Worm (Caenorhabditis elegans) whole organism, L3 larva: ENCODE results near the gene B0252.8.

Experiments used
- R02D3.7 ChIP-seq: fragments of 150-350 bp; optimal IDR thresholded peaks from 2 replicates; lab custom pipeline; 2014; ENCODE audit warnings: missing biosample characterization, missing genetic modification characterization
- ZK546.5 ChIP-seq: sonication (generic microtip); optimal IDR thresholded peaks from 2 replicates; lab custom pipeline; 2017; ENCODE audit warnings: missing biosample characterization, missing genetic modification characterization
- aly-2 ChIP-seq: fragments of 150-350 bp; optimal IDR thresholded peaks from 2 replicates; lab custom pipeline; 2014; ENCODE audit warnings: missing biosample characterization, missing genetic modification characterization
- ama-1 ChIP-seq: fragments of 150-350 bp; optimal IDR thresholded peaks from 2 replicates; lab custom pipeline; 2018
- ceh-16 ChIP-seq: sonication (generic microtip); optimal IDR thresholded peaks from 2 replicates; lab custom pipeline; 2017; ENCODE audit warnings: missing biosample characterization, missing genetic modification characterization
- ceh-28 ChIP-seq: fragments of 150-350 bp; optimal IDR thresholded peaks from 2 replicates; lab custom pipeline; 2014; ENCODE audit warnings: missing biosample characterization, missing genetic modification reagents, missing genetic modification characterization
- ceh-82 ChIP-seq: fragments of 150-350 bp; optimal IDR thresholded peaks from 2 replicates; lab custom pipeline; 2014; ENCODE audit warnings: missing biosample characterization, missing genetic modification characterization
- ceh-9 ChIP-seq: sonication (generic microtip); optimal IDR thresholded peaks from 2 replicates; lab custom pipeline; 2018; ENCODE audit warnings: missing biosample characterization, missing genetic modification characterization
- daf-12 ChIP-seq: fragments of 150-350 bp; optimal IDR thresholded peaks from 2 replicates; lab custom pipeline; 2014; ENCODE audit warnings: missing biosample characterization, missing genetic modification reagents, missing genetic modification characterization
- egl-27 ChIP-seq: sonication (generic microtip); optimal IDR thresholded peaks from 4 replicates; lab custom pipeline; 2017; ENCODE audit warnings: missing biosample characterization, missing genetic modification reagents, missing genetic modification characterization
- elt-1 ChIP-seq: fragments of 150-350 bp; optimal IDR thresholded peaks from 2 replicates; lab custom pipeline; 2014; ENCODE audit warnings: missing biosample characterization, missing genetic modification characterization
- elt-2 ChIP-seq: sonication (generic microtip); optimal IDR thresholded peaks from 2 replicates; lab custom pipeline; 2016; ENCODE audit warnings: missing genetic modification reagents, mild to moderate bottlenecking, missing genetic modification characterization, missing compliant biosample characterization
- elt-3 ChIP-seq, 3 experiments: fragments of 150-350 bp in 1 of 3; sonication (generic microtip) in 2 of 3; optimal IDR thresholded peaks; 2 replicates in 2 of 3; 4 replicates in 1 of 3; lab custom pipeline; 2014 to 2017; ENCODE audit warnings: missing biosample characterization in 3 of 3, missing genetic modification characterization in 3 of 3
- eor-1 ChIP-seq, 2 experiments: fragments of 150-350 bp; optimal IDR thresholded peaks; 2 replicates each; lab custom pipeline; 2014 to 2018; ENCODE audit warnings: missing biosample characterization in 2 of 2, missing genetic modification characterization in 2 of 2
- fkh-10 ChIP-seq: sonication (generic microtip); optimal IDR thresholded peaks from 2 replicates; lab custom pipeline; 2017; ENCODE audit warnings: missing biosample characterization, missing genetic modification reagents, missing genetic modification characterization
- fkh-2 ChIP-seq: fragments of 150-350 bp; optimal IDR thresholded peaks from 2 replicates; lab custom pipeline; 2014; ENCODE audit warnings: missing biosample characterization, missing genetic modification reagents, missing genetic modification characterization
- fos-1 ChIP-seq: fragments of 150-350 bp; optimal IDR thresholded peaks from 2 replicates; lab custom pipeline; 2014; ENCODE audit warnings: missing biosample characterization, missing genetic modification characterization
- hmg-11 ChIP-seq: sonication (generic microtip); optimal IDR thresholded peaks from 2 replicates; lab custom pipeline; 2016; ENCODE audit warnings: missing genetic modification characterization, missing compliant biosample characterization
- jun-1 ChIP-seq: fragments of 150-350 bp; optimal IDR thresholded peaks from 2 replicates; lab custom pipeline; 2014; ENCODE audit warnings: missing biosample characterization, missing genetic modification reagents, missing genetic modification characterization
- lin-15B ChIP-seq: fragments of 150-350 bp; optimal IDR thresholded peaks from 2 replicates; lab custom pipeline; 2014; ENCODE audit warnings: missing biosample characterization, missing genetic modification characterization
- lin-39 ChIP-seq: fragments of 150-350 bp; optimal IDR thresholded peaks from 2 replicates; lab custom pipeline; 2018; ENCODE audit warnings: missing biosample characterization, missing genetic modification reagents, missing genetic modification characterization
- lsy-12 ChIP-seq: sonication (generic microtip); optimal IDR thresholded peaks from 2 replicates; lab custom pipeline; 2016; ENCODE audit warnings: mild to moderate bottlenecking, missing genetic modification characterization, missing compliant biosample characterization
- mml-1 ChIP-seq: fragments of 150-350 bp; sonication (generic microtip); optimal IDR thresholded peaks from 3 replicates; lab custom pipeline; 2014; ENCODE audit warnings: missing biosample characterization, missing genetic modification characterization
- nhr-12 ChIP-seq: fragments of 150-350 bp; optimal IDR thresholded peaks from 2 replicates; lab custom pipeline; 2014; ENCODE audit warnings: missing biosample characterization, missing genetic modification characterization
- nhr-23 ChIP-seq: fragments of 150-350 bp; optimal IDR thresholded peaks from 2 replicates; lab custom pipeline; 2014; ENCODE audit warnings: missing biosample characterization, missing genetic modification reagents, missing genetic modification characterization
- nhr-237 ChIP-seq: fragments of 150-350 bp; optimal IDR thresholded peaks from 2 replicates; lab custom pipeline; 2014; ENCODE audit warnings: missing biosample characterization, missing genetic modification characterization
- nhr-25 ChIP-seq: sonication (generic microtip); optimal IDR thresholded peaks from 2 replicates; lab custom pipeline; 2017; ENCODE audit warnings: missing biosample characterization, missing genetic modification characterization
- nhr-28 ChIP-seq: fragments of 150-350 bp; optimal IDR thresholded peaks from 2 replicates; lab custom pipeline; 2014; ENCODE audit warnings: missing biosample characterization, missing genetic modification characterization
- nhr-43 ChIP-seq: sonication (generic microtip); optimal IDR thresholded peaks from 2 replicates; lab custom pipeline; 2016; ENCODE audit warnings: mild to moderate bottlenecking, missing genetic modification characterization, missing compliant biosample characterization; ENCODE audit not compliant: poor library complexity, severe bottlenecking
- nhr-67 ChIP-seq: fragments of 150-350 bp; optimal IDR thresholded peaks from 2 replicates; lab custom pipeline; 2014; ENCODE audit warnings: missing biosample characterization, missing genetic modification characterization
- nhr-76 ChIP-seq: fragments of 150-350 bp; sonication (generic microtip); optimal IDR thresholded peaks from 5 replicates; lab custom pipeline; 2014; ENCODE audit warnings: missing biosample characterization, missing genetic modification characterization
- nhr-77 ChIP-seq: fragments of 150-350 bp; optimal IDR thresholded peaks from 2 replicates; lab custom pipeline; 2014; ENCODE audit warnings: missing biosample characterization, missing genetic modification characterization
- pha-4 ChIP-seq: fragments of 150-350 bp; optimal IDR thresholded peaks from 2 replicates; lab custom pipeline; 2014; ENCODE audit warnings: missing biosample characterization, missing genetic modification reagents, missing genetic modification characterization
- pqm-1 ChIP-seq: fragments of 150-350 bp; optimal IDR thresholded peaks from 2 replicates; lab custom pipeline; 2017; ENCODE audit warnings: missing biosample characterization, missing genetic modification characterization, inconsistent platforms
- sea-2 ChIP-seq: fragments of 150-350 bp; sonication (generic microtip); optimal IDR thresholded peaks from 4 replicates; lab custom pipeline; 2014; ENCODE audit warnings: missing biosample characterization, missing genetic modification reagents, missing genetic modification characterization
- skn-1 ChIP-seq: fragments of 150-350 bp; optimal IDR thresholded peaks from 2 replicates; lab custom pipeline; 2014; ENCODE audit warnings: missing biosample characterization, missing genetic modification characterization
- snpc-4 ChIP-seq: fragments of 150-350 bp; optimal IDR thresholded peaks from 2 replicates; lab custom pipeline; 2014; ENCODE audit warnings: missing biosample characterization, missing genetic modification characterization
- tbx-2 ChIP-seq: sonication (generic microtip); optimal IDR thresholded peaks from 2 replicates; lab custom pipeline; 2016; ENCODE audit warnings: mild to moderate bottlenecking, missing genetic modification characterization, missing compliant biosample characterization
- unc-39 ChIP-seq: sonication (generic microtip); optimal IDR thresholded peaks from 4 replicates; lab custom pipeline; 2017; ENCODE audit warnings: missing biosample characterization, missing genetic modification characterization
- unc-62 ChIP-seq: fragments of 150-350 bp; sonication (generic microtip); optimal IDR thresholded peaks from 4 replicates; lab custom pipeline; 2014; ENCODE audit warnings: missing biosample characterization, missing genetic modification reagents, missing genetic modification characterization
- ztf-11 ChIP-seq: fragments of 150-350 bp; optimal IDR thresholded peaks from 2 replicates; lab custom pipeline; 2014; ENCODE audit warnings: missing biosample characterization, missing genetic modification characterization

Gene B0252.8

DNA sequence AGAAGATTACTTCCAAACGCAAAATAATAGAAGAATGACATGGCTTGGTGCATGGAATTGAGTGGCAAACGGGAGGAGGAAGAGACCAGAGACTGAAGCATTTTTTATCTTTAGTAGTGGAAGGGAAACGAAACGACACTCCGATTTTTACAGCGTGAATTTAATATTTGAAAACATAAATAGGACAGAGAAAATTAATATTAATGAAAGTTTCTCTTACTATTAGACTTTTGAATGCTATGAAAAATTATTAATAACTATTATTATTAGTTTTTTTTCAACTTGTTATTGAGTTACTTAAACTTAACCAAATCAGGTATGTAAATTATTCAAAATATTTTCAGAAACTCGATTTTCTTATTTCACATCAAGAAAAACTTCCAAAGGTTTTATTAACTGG is 35.9 kb upstream of the B0252.8 start, which contains the start of gene C44B7.7:
Gene C44B7.7, minus strand, starts transcription at position 101 of the 400 bp plus-strand sequence.
- no peak for TF ChIP-seq nhr-23 (tag; lab: Kevin White, UChicago)

DNA sequence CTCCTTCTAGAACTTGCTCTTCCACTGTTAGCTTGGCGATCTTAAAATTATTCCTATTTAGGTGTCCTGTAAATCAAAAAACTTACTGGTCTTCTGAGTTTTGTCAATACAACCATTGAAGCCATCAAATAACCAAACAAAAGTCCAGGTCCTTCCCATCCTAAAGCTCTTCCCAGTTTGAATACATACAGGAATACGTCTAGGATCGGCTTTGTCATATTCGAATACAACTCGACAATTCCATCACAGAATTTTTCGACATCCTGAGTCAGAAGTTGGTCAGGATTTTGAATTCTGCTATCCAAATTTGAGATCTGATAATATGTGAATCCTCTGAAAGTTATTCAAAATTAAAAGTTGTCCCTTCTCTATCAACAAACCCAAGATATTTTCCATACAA is 33.6 kb upstream of the B0252.8 start:
- no peak for TF ChIP-seq ceh-28

DNA sequence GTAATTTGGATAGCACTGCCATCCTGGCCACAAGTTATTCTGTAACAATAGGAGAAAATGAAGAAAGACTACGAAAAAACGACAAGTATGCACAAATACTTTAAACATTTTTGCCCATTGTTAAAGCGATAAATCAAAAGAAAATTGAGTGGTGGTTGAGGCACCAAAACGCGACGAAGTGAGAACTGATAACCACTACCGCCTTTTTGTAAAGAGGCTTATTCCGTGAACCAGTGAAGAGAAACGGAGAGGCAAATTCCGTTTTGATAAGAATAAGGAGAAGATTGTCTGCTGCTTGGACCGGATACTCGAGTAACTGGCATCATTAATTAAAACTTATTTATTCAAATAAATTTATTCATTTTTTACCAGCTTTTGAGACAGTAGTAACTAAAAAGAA is 32.2 kb upstream of the B0252.8 start, which contains the start of gene pmp-1:
Gene pmp-1, minus strand, starts transcription at position 39 of the 400 bp plus-strand sequence.
- TF ChIP-seq ceh-16 (no peak), ZK546.5 (tag; lab: Kevin White, UChicago) (no peak), ceh-9 (tag; lab: Kevin White, UChicago) (no peak), daf-12 (tag; lab: Kevin White, UChicago) (no peak), nhr-25 (tag; lab: Kevin White, UChicago) (no peak), elt-2 (tag; lab: Kevin White, UChicago) (peak; percentile 80), nhr-43 (no peak), pqm-1 (peak; percentile 54), skn-1 (no peak)

DNA sequence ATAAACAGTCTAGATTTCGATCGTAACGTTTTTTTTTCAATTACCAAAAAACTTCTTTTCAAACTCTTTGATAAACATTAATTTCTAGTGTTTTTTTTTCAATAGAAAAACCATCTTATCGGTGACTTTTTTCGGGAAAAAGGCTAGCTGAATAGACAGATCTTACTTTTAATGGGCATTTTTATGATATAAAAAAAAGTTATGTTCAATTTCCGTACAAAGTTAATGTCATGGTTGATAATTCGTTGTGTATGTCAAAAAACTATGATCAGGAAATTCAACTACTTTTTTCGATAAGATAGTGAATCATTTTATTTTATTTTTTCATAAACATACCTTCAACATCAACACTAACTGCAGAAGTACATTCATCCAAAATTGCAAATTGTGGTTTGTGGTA is 31.4 kb upstream of the B0252.8 start:
- TF ChIP-seq elt-2 (tag; lab: Kevin White, UChicago) (peak; percentile 64), ztf-11 (tag; lab: Kevin White, UChicago) (no peak)

DNA sequence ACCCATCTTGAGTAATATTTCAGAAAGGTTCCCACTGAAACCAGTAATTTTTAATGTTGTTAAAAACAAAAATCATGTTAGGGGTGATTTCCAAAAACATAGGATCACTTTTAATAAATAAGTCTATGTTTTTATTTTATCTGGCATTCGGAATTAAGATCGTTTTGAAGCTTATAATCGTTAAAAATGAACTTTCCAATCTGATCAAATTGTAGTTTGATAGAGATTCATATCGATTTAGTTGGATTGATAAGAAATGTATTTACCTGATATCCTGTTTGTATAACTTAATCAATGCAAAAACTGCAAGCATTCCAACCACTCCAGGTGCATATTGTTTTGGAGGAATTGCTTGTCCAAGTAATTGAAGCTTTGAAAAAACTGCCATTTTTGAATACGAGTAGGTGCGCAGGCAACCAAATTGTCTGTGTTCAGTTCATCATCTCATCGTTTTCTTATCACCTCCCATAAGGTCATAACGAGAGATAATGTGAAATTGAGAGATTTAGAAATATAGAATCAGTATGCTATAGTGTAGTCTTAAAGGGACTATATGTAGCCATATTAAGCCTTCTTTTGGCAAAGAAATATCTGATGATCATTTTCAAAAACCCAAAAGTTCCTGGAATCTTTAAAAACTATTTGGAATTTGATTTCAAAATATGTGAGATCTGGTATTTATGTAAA is 28.5 kb upstream of the B0252.8 start, which contains the start of gene pmp-2:
Gene pmp-2, minus strand, starts transcription at position 487 of the 687 bp plus-strand sequence.
- no peak for TF ChIP-seq ceh-82
- peak; percentile 6 for TF ChIP-seq ceh-28
- TF ChIP-seq hmg-11 (tag; lab: Kevin White, UChicago) = no peak
- peak; percentile 11 for TF ChIP-seq nhr-23 (tag; lab: Kevin White, UChicago)
- no peak for TF ChIP-seq eor-1 (tag; optimal IDR thresholded peaks at IDR 0.05; lab: Kevin White, UChicago)
- no peak for TF ChIP-seq ZK546.5 (tag; lab: Kevin White, UChicago)
- no peak for TF ChIP-seq ceh-16
- TF ChIP-seq mml-1 (tag; lab: Kevin White, UChicago) = no peak
- no peak for TF ChIP-seq ama-1 (lab: Kevin White, UChicago)
- no peak for TF ChIP-seq sea-2 (GFP tag; lab: Kevin White, UChicago)
- TF ChIP-seq nhr-77 = no peak
- no peak for TF ChIP-seq lin-39
- TF ChIP-seq pha-4 (tag; lab: Kevin White, UChicago) = no peak
- no peak for TF ChIP-seq skn-1
- TF ChIP-seq nhr-67 (tag; lab: Kevin White, UChicago) = no peak
- TF ChIP-seq lin-15B = no peak
- TF ChIP-seq fkh-2 = no peak
- TF ChIP-seq unc-39 = no peak
- no peak for TF ChIP-seq fkh-10 (GFP tag; lab: Kevin White, UChicago)
- no peak for TF ChIP-seq aly-2
- TF ChIP-seq elt-3 (tag; optimal IDR thresholded peaks at IDR 0.05; lab: Kevin White, UChicago) = no peak
- TF ChIP-seq nhr-76 (tag; lab: Kevin White, UChicago) = peak; percentile 42
- TF ChIP-seq nhr-43 = peak; percentile 18
- no peak for TF ChIP-seq egl-27 (tag; lab: Kevin White, UChicago)
- TF ChIP-seq nhr-12 (tag; lab: Kevin White, UChicago) = no peak
- TF ChIP-seq tbx-2 (tag; lab: Kevin White, UChicago) = no peak
- peak; percentile 8 for TF ChIP-seq pqm-1
- TF ChIP-seq R02D3.7 (tag; lab: Kevin White, UChicago) = no peak
- peak; percentile 40 for TF ChIP-seq elt-2 (tag; lab: Kevin White, UChicago)
- no peak for TF ChIP-seq jun-1
- TF ChIP-seq, all 47 proteins: peak for 6

DNA sequence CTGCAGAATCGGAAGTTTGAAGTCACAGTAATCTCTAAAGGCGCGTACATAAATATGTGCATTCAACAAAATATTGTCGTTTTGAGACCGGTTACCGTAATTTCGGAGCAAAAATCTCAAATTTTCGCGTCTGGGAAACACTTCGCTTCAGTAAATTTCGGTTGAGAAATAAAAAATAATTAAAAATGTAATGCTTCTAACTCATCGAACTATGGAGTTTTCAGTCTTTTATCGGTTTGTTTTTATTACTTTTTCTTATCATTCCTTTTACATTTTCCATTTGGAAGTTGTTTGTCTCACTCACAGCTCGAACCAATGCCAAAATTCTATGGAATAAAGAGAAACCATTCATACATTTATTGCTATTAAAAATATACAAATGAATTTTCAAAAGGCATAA is 27.8 kb upstream of the B0252.8 start:
- TF ChIP-seq nhr-76 (tag; lab: Kevin White, UChicago) (peak; percentile 4), ceh-82 (no peak), egl-27 (tag; lab: Kevin White, UChicago) (no peak), ama-1 (lab: Kevin White, UChicago) (peak; percentile 91), elt-1 (tag; lab: Kevin White, UChicago) (no peak), pqm-1 (peak; percentile 63), unc-62 (GFP tag; lab: Kevin White, UChicago) (no peak), nhr-237 (tag; lab: Kevin White, UChicago) (no peak), lin-39 (no peak), fos-1 (no peak), ZK546.5 (tag; lab: Kevin White, UChicago) (no peak), mml-1 (tag; lab: Kevin White, UChicago) (no peak), nhr-28 (tag; lab: Kevin White, UChicago) (no peak), sea-2 (GFP tag; lab: Kevin White, UChicago) (no peak), nhr-77 (no peak), daf-12 (tag; lab: Kevin White, UChicago) (no peak), eor-1 (tag; optimal IDR thresholded peaks at IDR 0.05; lab: Kevin White, UChicago) (no peak), lsy-12 (peak; percentile 38), skn-1 (no peak), ztf-11 (tag; lab: Kevin White, UChicago) (no peak), nhr-23 (tag; lab: Kevin White, UChicago) (peak; percentile 65), snpc-4 (tag; lab: Kevin White, UChicago) (no peak), elt-3 (tag; optimal IDR thresholded peaks at IDR 0.05; lab: Kevin White, UChicago) (no peak), R02D3.7 (tag; lab: Kevin White, UChicago) (no peak)
